Fruit fly (Drosophila melanogaster) whole organism, embryonic: Measurements from ENCODE around the gene tbrd-1.
A peak's percentile ranks its signal among the peaks of the same experiment; 100 is the strongest.

Experiments
- Asciz ChIP-seq: fragments of 200-800 bp; sonication (Bioruptor generic); optimal IDR thresholded peaks from 2 replicates; lab custom pipeline; 2017; ENCODE audit warnings: missing biosample characterization, mild to moderate bottlenecking, missing genetic modification characterization, missing genetic modification reagents
- CG10147 ChIP-seq: fragments of 200-800 bp; sonication (Bioruptor generic); optimal IDR thresholded peaks from 2 replicates; lab custom pipeline; 2019; ENCODE audit warnings: missing biosample characterization, mild to moderate bottlenecking, missing genetic modification characterization, moderate library complexity
- CG10274 ChIP-seq: fragments of 200-800 bp; sonication (Bioruptor generic); optimal IDR thresholded peaks from 3 replicates; lab custom pipeline; 2017; ENCODE audit warnings: missing biosample characterization, mild to moderate bottlenecking, missing genetic modification characterization
- CG10979 ChIP-seq: fragments of 200-800 bp; sonication (Bioruptor generic); optimal IDR thresholded peaks from 2 replicates; lab custom pipeline; 2018; ENCODE audit warnings: missing biosample characterization, mild to moderate bottlenecking, missing genetic modification characterization, moderate library complexity
- CG11456 ChIP-seq: fragments of 200-800 bp; sonication (Bioruptor generic); IDR thresholded peaks from 3 replicates; pipeline ENCODE4 v1.3.6; 2022; ENCODE audit warnings: missing biosample characterization, missing genetic modification characterization
- CG11504 ChIP-seq: fragments of 200-800 bp; sonication (Bioruptor generic); optimal IDR thresholded peaks from 3 replicates; lab custom pipeline; 2019; ENCODE audit warnings: missing biosample characterization, mild to moderate bottlenecking, missing genetic modification characterization, moderate library complexity
- CG1233 ChIP-seq: fragments of 200-800 bp; sonication (Bioruptor generic); optimal IDR thresholded peaks from 4 replicates; lab custom pipeline; 2018; ENCODE audit warnings: missing biosample characterization, mild to moderate bottlenecking, missing genetic modification characterization
- CG13424 ChIP-seq: fragments of 200-800 bp; sonication (Bioruptor generic); optimal IDR thresholded peaks from 2 replicates; lab custom pipeline; 2019; ENCODE audit warnings: missing biosample characterization, mild to moderate bottlenecking, missing genetic modification characterization, moderate library complexity
- CG15073 ChIP-seq: fragments of 200-800 bp; sonication (Bioruptor generic); optimal IDR thresholded peaks from 2 replicates; lab custom pipeline; 2016; ENCODE audit warnings: missing biosample characterization, missing genetic modification characterization
- CG1529 ChIP-seq: fragments of 200-800 bp; sonication (Bioruptor generic); optimal IDR thresholded peaks from 3 replicates; lab custom pipeline; 2018; ENCODE audit warnings: missing biosample characterization, missing genetic modification characterization
- CG17359 ChIP-seq: fragments of 200-800 bp; sonication (Bioruptor generic); optimal IDR thresholded peaks from 3 replicates; lab custom pipeline; 2018; ENCODE audit warnings: missing biosample characterization, mild to moderate bottlenecking, missing genetic modification characterization, moderate library complexity
- CG2712 ChIP-seq: fragments of 200-800 bp; optimal IDR thresholded peaks from 3 replicates; lab custom pipeline; 2019; ENCODE audit warnings: missing biosample characterization, mild to moderate bottlenecking, missing genetic modification characterization, moderate library complexity
- CG3163 ChIP-seq: fragments of 200-800 bp; sonication (Bioruptor generic); optimal IDR thresholded peaks from 3 replicates; lab custom pipeline; 2016; ENCODE audit warnings: missing biosample characterization, missing genetic modification characterization
- CG34422 ChIP-seq: fragments of 200-800 bp; sonication (Bioruptor generic); IDR thresholded peaks from 3 replicates; pipeline ENCODE4 v1.3.6; 2022; ENCODE audit warnings: missing biosample characterization, missing genetic modification characterization
- CG5180 ChIP-seq: fragments of 200-800 bp; sonication (Bioruptor generic); optimal IDR thresholded peaks from 3 replicates; lab custom pipeline; 2017; ENCODE audit warnings: missing biosample characterization, missing genetic modification characterization, mild to moderate bottlenecking, moderate library complexity, missing genetic modification reagents
- CG9215 ChIP-seq: fragments of 200-800 bp; sonication (Bioruptor generic); IDR thresholded peaks from 2 replicates; pipeline ENCODE4 v1.3.6; 2022; ENCODE audit warnings: missing biosample characterization, missing genetic modification characterization
- Dek ChIP-seq: fragments of 200-800 bp; sonication (Bioruptor generic); optimal IDR thresholded peaks from 3 replicates; lab custom pipeline; 2019; ENCODE audit warnings: missing biosample characterization, mild to moderate bottlenecking, missing genetic modification characterization, moderate library complexity
- Fer2 ChIP-seq: fragments of 200-800 bp; sonication (Bioruptor generic); optimal IDR thresholded peaks from 2 replicates; lab custom pipeline; 2018; ENCODE audit warnings: missing biosample characterization, mild to moderate bottlenecking, missing genetic modification characterization, moderate library complexity
- Hey ChIP-seq: fragments of 200-800 bp; sonication (Bioruptor generic); optimal IDR thresholded peaks from 3 replicates; lab custom pipeline; 2018; ENCODE audit warnings: missing biosample characterization, mild to moderate bottlenecking, missing genetic modification characterization
- Hsf ChIP-seq: fragments of 200-800 bp; sonication (Bioruptor generic); optimal IDR thresholded peaks from 3 replicates; lab custom pipeline; 2016; ENCODE audit warnings: missing biosample characterization, missing genetic modification characterization
- Mad ChIP-seq: fragments of 200-800 bp; sonication (Bioruptor generic); optimal IDR thresholded peaks from 2 replicates; lab custom pipeline; 2016; ENCODE audit warnings: missing biosample characterization, missing genetic modification characterization
- Med ChIP-seq: fragments of 200-800 bp; sonication (Bioruptor generic); peaks from one replicate; lab custom pipeline; 2016; ENCODE audit warnings: missing biosample characterization, missing genetic modification characterization, mild to moderate bottlenecking, inconsistent platforms, moderate library complexity
- Nf-YA ChIP-seq: fragments of 200-800 bp; sonication (Bioruptor generic); IDR thresholded peaks from 2 replicates; pipeline ENCODE4 v1.3.6; 2022; ENCODE audit warnings: missing biosample characterization, missing genetic modification characterization
- Oaz ChIP-seq: fragments of 200-800 bp; sonication (Bioruptor generic); IDR thresholded peaks from 2 replicates; pipeline ENCODE4 v1.3.6; 2022; ENCODE audit warnings: missing biosample characterization, missing genetic modification characterization
- Optix ChIP-seq: fragments of 200-800 bp; sonication (Bioruptor generic); IDR thresholded peaks from 3 replicates; pipeline ENCODE4 v1.3.6; 2022; ENCODE audit warnings: missing biosample characterization, missing genetic modification characterization
- Side ChIP-seq: fragments of 200-800 bp; sonication (Bioruptor generic); optimal IDR thresholded peaks from 2 replicates; lab custom pipeline; 2016; ENCODE audit warnings: missing biosample characterization, missing genetic modification characterization
- Sox102F ChIP-seq: fragments of 200-800 bp; sonication (Bioruptor generic); optimal IDR thresholded peaks from 2 replicates; lab custom pipeline; 2018; ENCODE audit warnings: missing biosample characterization, mild to moderate bottlenecking, missing genetic modification characterization, moderate library complexity
- ato ChIP-seq: fragments of 200-800 bp; sonication (Bioruptor generic); IDR thresholded peaks from 2 replicates; pipeline ENCODE4 v1.3.6; 2022; ENCODE audit warnings: missing biosample characterization, missing genetic modification characterization; ENCODE audit not compliant: partially characterized antibody
- bbx ChIP-seq: fragments of 200-800 bp; sonication (Bioruptor generic); IDR thresholded peaks from 2 replicates; pipeline ENCODE4 v1.3.6; 2022; ENCODE audit warnings: missing biosample characterization, missing genetic modification characterization; ENCODE audit not compliant: partially characterized antibody
- btn ChIP-seq: fragments of 200-800 bp; sonication (Bioruptor generic); optimal IDR thresholded peaks from 2 replicates; lab custom pipeline; 2016; ENCODE audit warnings: missing biosample characterization, missing genetic modification characterization
- crc ChIP-seq: fragments of 200-800 bp; sonication (Bioruptor generic); optimal IDR thresholded peaks from 2 replicates; lab custom pipeline; 2016; ENCODE audit warnings: missing biosample characterization, missing genetic modification characterization
- crol ChIP-seq: fragments of 200-800 bp; sonication (Bioruptor generic); IDR thresholded peaks from 2 replicates; pipeline ENCODE4 v1.3.6; 2022; ENCODE audit warnings: missing biosample characterization, missing genetic modification characterization
- dysf ChIP-seq: fragments of 200-800 bp; sonication (Bioruptor generic); IDR thresholded peaks from 3 replicates; pipeline ENCODE4 v1.3.6; 2022; ENCODE audit warnings: missing biosample characterization, missing genetic modification characterization
- fd96Cb ChIP-seq: fragments of 200-800 bp; sonication (Bioruptor generic); optimal IDR thresholded peaks from 2 replicates; lab custom pipeline; 2018; ENCODE audit warnings: missing biosample characterization, mild to moderate bottlenecking, missing genetic modification characterization, moderate library complexity
- ftz-f1 ChIP-seq: fragments of 200-800 bp; sonication (Bioruptor generic); optimal IDR thresholded peaks from 2 replicates; lab custom pipeline; 2016; ENCODE audit warnings: missing biosample characterization, missing genetic modification characterization
- lab ChIP-seq: fragments of 200-800 bp; sonication (Bioruptor generic); optimal IDR thresholded peaks from 3 replicates; lab custom pipeline; 2017; ENCODE audit warnings: missing biosample characterization, missing genetic modification characterization, mild to moderate bottlenecking, moderate library complexity, missing genetic modification reagents
- mld ChIP-seq: fragments of 200-800 bp; sonication (Bioruptor generic); IDR thresholded peaks from 3 replicates; pipeline ENCODE4 v1.3.6; 2022; ENCODE audit warnings: missing biosample characterization, missing genetic modification characterization; ENCODE audit not compliant: partially characterized antibody
- nerfin-2 ChIP-seq: fragments of 200-800 bp; sonication (Bioruptor generic); IDR thresholded peaks from 2 replicates; pipeline ENCODE4 v1.3.6; 2022; ENCODE audit warnings: missing biosample characterization, missing genetic modification characterization; ENCODE audit not compliant: partially characterized antibody
- nom ChIP-seq: fragments of 200-800 bp; sonication (Bioruptor generic); optimal IDR thresholded peaks from 2 replicates; lab custom pipeline; 2017; ENCODE audit warnings: missing biosample characterization, missing genetic modification characterization, mild to moderate bottlenecking, moderate library complexity, missing genetic modification reagents
- onecut ChIP-seq: fragments of 200-800 bp; sonication (Bioruptor generic); IDR thresholded peaks from 2 replicates; pipeline ENCODE4 v1.3.6; 2022; ENCODE audit warnings: missing biosample characterization, missing genetic modification characterization
- pan ChIP-seq, 4 experiments: fragments of >200 bp in 3 of 4; fragments of 200-800 bp in 1 of 4; sonication (Bioruptor generic) in 1 of 4; optimal IDR thresholded peaks in 3 of 4; IDR thresholded peaks in 1 of 4; 2 replicates each; pipeline versions ENCODE4 v1.3.6 to Lab custom; 2017 to 2022; ENCODE audit warnings: missing biosample characterization in 2 of 4, missing genetic modification characterization in 2 of 4, mixed read lengths in 1 of 4
- ranshi ChIP-seq: fragments of 200-800 bp; sonication (Bioruptor generic); IDR thresholded peaks from 2 replicates; pipeline ENCODE4 v1.3.6; 2022; ENCODE audit warnings: missing biosample characterization, missing genetic modification characterization
- run ChIP-seq: fragments of 200-800 bp; sonication (Bioruptor generic); optimal IDR thresholded peaks from 3 replicates; lab custom pipeline; 2018; ENCODE audit warnings: missing biosample characterization, mild to moderate bottlenecking, missing genetic modification characterization
- sd ChIP-seq: fragments of 200-800 bp; sonication (Bioruptor generic); optimal IDR thresholded peaks from 3 replicates; lab custom pipeline; 2018; ENCODE audit warnings: missing biosample characterization, mild to moderate bottlenecking, missing genetic modification characterization, moderate library complexity
- slbo ChIP-seq: fragments of 200-800 bp; sonication (Bioruptor generic); IDR thresholded peaks from 2 replicates; pipeline ENCODE4 v1.3.6; 2022; ENCODE audit warnings: missing biosample characterization, missing genetic modification characterization
- sqz ChIP-seq: fragments of 200-800 bp; sonication (Bioruptor generic); optimal IDR thresholded peaks from 3 replicates; lab custom pipeline; 2018; ENCODE audit warnings: missing biosample characterization, mild to moderate bottlenecking, missing genetic modification characterization
- trh ChIP-seq: fragments of 200-800 bp; sonication (Bioruptor generic); optimal IDR thresholded peaks from 2 replicates; lab custom pipeline; 2016; ENCODE audit warnings: missing biosample characterization, missing genetic modification characterization
- twi ChIP-seq: fragments of 200-800 bp; optimal IDR thresholded peaks from 2 replicates; lab custom pipeline; 2019; ENCODE audit warnings: missing biosample characterization, mild to moderate bottlenecking, missing genetic modification characterization, moderate library complexity
- yki ChIP-seq: fragments of >200 bp; optimal IDR thresholded peaks from 3 replicates; lab custom pipeline; 2018

tbrd-1 gene

dm6 chr3R:23920387-23920786, 27.0 kb upstream of the tbrd-1 start (continued):
- TF ChIP-seq nerfin-2 (GFP tag; lab: Robert Waterston, UW): no peak
- peak; percentile 19 for TF ChIP-seq twi (tag; lab: Kevin White, UChicago)
- TF ChIP-seq Med (GFP tag; lab: Kevin White, UChicago): peak; percentile 8
- no peak for TF ChIP-seq CG10274
- TF ChIP-seq Nf-YA (GFP tag; lab: Robert Waterston, UW): no peak
- no peak for TF ChIP-seq nom (GFP tag; lab: Kevin White, UChicago)
- peak; percentile 7 for TF ChIP-seq CG11504
- TF ChIP-seq ato (GFP tag; lab: Robert Waterston, UW): no peak
- TF ChIP-seq CG34422 (GFP tag; lab: Robert Waterston, UW): no peak
- no peak for TF ChIP-seq onecut (GFP tag; lab: Robert Waterston, UW)
- TF ChIP-seq mld (GFP tag; lab: Robert Waterston, UW): no peak
- no peak for TF ChIP-seq ftz-f1
- TF ChIP-seq CG10979: no peak

- no peak for TF ChIP-seq CG9215 (GFP tag; lab: Robert Waterston, UW)
- TF ChIP-seq Dek (tag; lab: Kevin White, UChicago): no peak
- peak; percentile 72 for TF ChIP-seq CG5180 (GFP tag; lab: Kevin White, UChicago)
- peak; percentile 23 for TF ChIP-seq sd (tag; lab: Kevin White, UChicago)
- TF ChIP-seq pan (optimal IDR thresholded peaks at IDR 0.05; lab: Kevin White, UChicago): no peak
- peak in 1 of 2 experiments; percentile 54 for TF ChIP-seq pan (GFP tag; optimal IDR thresholded peaks at IDR 0.05 in 1 of 2, IDR thresholded peaks at IDR 0.05 in 1 of 2)
- peak; percentile 19 for TF ChIP-seq CG10147 (GFP tag; lab: Kevin White, UChicago)
- peak; percentile 44 for TF ChIP-seq run (tag; lab: Kevin White, UChicago)
- TF ChIP-seq crol (GFP tag; lab: Robert Waterston, UW): peak; percentile 78
- TF ChIP-seq CG13424 (tag; lab: Kevin White, UChicago): peak; percentile 51
- no peak for TF ChIP-seq Hsf (GFP tag; lab: Kevin White, UChicago)
- no peak for TF ChIP-seq slbo (GFP tag; lab: Robert Waterston, UW)
- peak; percentile 17 for TF ChIP-seq Hey
- TF ChIP-seq trh (GFP tag; lab: Kevin White, UChicago): no peak
- peak; percentile 62 for TF ChIP-seq sqz (GFP tag; lab: Kevin White, UChicago)
- peak; percentile 66 for TF ChIP-seq Asciz (GFP tag; lab: Kevin White, UChicago)
- peak; percentile 42 for TF ChIP-seq onecut (GFP tag; lab: Robert Waterston, UW)
- TF ChIP-seq lab: peak; percentile 85
- TF ChIP-seq CG17359 (tag; lab: Kevin White, UChicago): peak; percentile 63
- 0 out of 3 replicates have a peak, but pooled peaks have one; percentile 33 for TF ChIP-seq CG11456 (GFP tag; lab: Robert Waterston, UW)
- TF ChIP-seq Optix: no peak
- peak; percentile 62 for TF ChIP-seq CG1233 (GFP tag; lab: Kevin White, UChicago)
- TF ChIP-seq yki (lab: Kevin White, UChicago): no peak
- no peak for TF ChIP-seq CG15073 (GFP tag; lab: Kevin White, UChicago)
- TF ChIP-seq CG1529: peak; percentile 21
- peak; percentile 24; the same call in 1 of the 3 replicates for TF ChIP-seq dysf (GFP tag; lab: Robert Waterston, UW)
- TF ChIP-seq Nf-YA (GFP tag; lab: Robert Waterston, UW): 0 out of 2 replicates have a peak, but pooled peaks have one; percentile 37
- TF ChIP-seq Fer2 (tag; lab: Kevin White, UChicago): no peak
- no peak for TF ChIP-seq crc (GFP tag; lab: Kevin White, UChicago)
- peak; percentile 31; the same call in 1 of the 2 replicates for TF ChIP-seq ranshi
- TF ChIP-seq fd96Cb (tag; lab: Kevin White, UChicago): no peak
- no peak for TF ChIP-seq Side (GFP tag; lab: Kevin White, UChicago)
- no peak for TF ChIP-seq btn (GFP tag; lab: Kevin White, UChicago)
- peak; percentile 26; the same call in 1 of the 2 replicates for TF ChIP-seq Oaz (GFP tag; lab: Robert Waterston, UW)
- peak; percentile 10 for TF ChIP-seq Sox102F (GFP tag; lab: Kevin White, UChicago)
- no peak for TF ChIP-seq CG3163 (GFP tag; lab: Kevin White, UChicago)
- TF ChIP-seq bbx (GFP tag; lab: Robert Waterston, UW): no peak
- peak; percentile 6 for TF ChIP-seq CG2712 (tag; lab: Kevin White, UChicago)
- no peak for TF ChIP-seq Mad (GFP tag; lab: Kevin White, UChicago)
Observed at dm6 chr3R:23919366-23919765, 26.0 kb upstream of the tbrd-1 start.
